Worm (Caenorhabditis elegans) whole organism, L1 larva: ENCODE data around the gene F26F12.3.

Source experiments
- egl-13 ChIP-seq: sonication (generic microtip); optimal IDR thresholded peaks from 2 replicates; lab custom pipeline; 2016; ENCODE audit warnings: missing genotype, missing genetic modification reagents, missing genetic modification characterization, missing compliant biosample characterization
- lin-15B ChIP-seq: fragments of 150-350 bp; sonication (generic microtip); optimal IDR thresholded peaks from 3 replicates; lab custom pipeline; 2014; ENCODE audit warnings: missing biosample characterization, missing genetic modification characterization
- mdl-1 ChIP-seq, 2 experiments: fragments of 150-350 bp; optimal IDR thresholded peaks; 2 replicates each; lab custom pipeline; 2014 to 2017; ENCODE audit warnings: missing biosample characterization in 2 of 2, missing genetic modification characterization in 2 of 2, inconsistent platforms in 1 of 2
- nhr-77 ChIP-seq: fragments of 150-350 bp; optimal IDR thresholded peaks from 2 replicates; lab custom pipeline; 2014; ENCODE audit warnings: missing biosample characterization, missing genetic modification characterization

DNA sequence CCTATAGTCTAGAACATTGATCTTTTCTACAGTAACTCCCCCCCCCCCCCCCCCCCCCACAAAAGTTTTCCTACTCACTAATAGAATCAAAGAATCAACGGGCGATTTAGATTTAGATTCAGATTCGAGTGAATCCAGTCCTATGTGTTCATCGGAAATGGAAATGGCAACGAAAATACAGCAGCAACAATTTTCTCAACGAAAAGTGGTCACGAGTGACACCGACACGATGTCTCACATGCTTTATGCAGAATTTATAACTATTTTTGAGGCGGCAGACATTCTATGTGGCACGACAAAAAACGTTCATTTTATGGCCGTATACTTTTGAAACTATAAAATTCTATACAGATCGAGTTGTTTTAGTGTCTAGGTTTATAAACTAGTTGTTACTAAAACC lies 357 bp downstream of the F26F12.3 start:
- no peak for TF ChIP-seq nhr-77
- no peak for TF ChIP-seq lin-15B (tag; lab: Kevin White, UChicago)
- TF ChIP-seq mdl-1 (tag; optimal IDR thresholded peaks at IDR 0.05; lab: Kevin White, UChicago) = no peak
- TF ChIP-seq egl-13 = no peak
